Worm (Caenorhabditis elegans) whole organism, L2 larva: ENCODE measurements around the gene nhr-6.

Experiments
- C34F6.9 ChIP-seq: fragments of 150-350 bp; optimal IDR thresholded peaks from 2 replicates; lab custom pipeline; 2014; ENCODE audit warnings: missing biosample characterization, missing genetic modification characterization
- aly-2 ChIP-seq: fragments of 150-350 bp; optimal IDR thresholded peaks from 2 replicates; lab custom pipeline; 2014; ENCODE audit warnings: missing biosample characterization, missing genetic modification characterization
- ama-1 ChIP-seq: fragments of 150-350 bp; optimal IDR thresholded peaks from 2 replicates; lab custom pipeline; 2018; ENCODE audit warnings: inconsistent platforms
- ceh-16 ChIP-seq: fragments of 150-350 bp; optimal IDR thresholded peaks from 2 replicates; lab custom pipeline; 2014; ENCODE audit warnings: missing biosample characterization, missing genetic modification characterization
- egl-27 ChIP-seq: sonication (generic microtip); optimal IDR thresholded peaks from 3 replicates; lab custom pipeline; 2017; ENCODE audit warnings: missing biosample characterization, missing genetic modification reagents, missing genetic modification characterization
- lin-39 ChIP-seq: fragments of 150-350 bp; optimal IDR thresholded peaks from 2 replicates; lab custom pipeline; 2014; ENCODE audit warnings: missing biosample characterization, missing genetic modification reagents, missing genetic modification characterization
- lsy-2 ChIP-seq, 2 experiments: fragments of 150-350 bp in 1 of 2; sonication (generic microtip) in 1 of 2; optimal IDR thresholded peaks; 2 replicates each; lab custom pipeline; 2014 to 2017; ENCODE audit warnings: missing biosample characterization in 2 of 2, missing genetic modification characterization in 2 of 2
- nhr-11 ChIP-seq: fragments of 150-350 bp; optimal IDR thresholded peaks from 2 replicates; lab custom pipeline; 2014; ENCODE audit warnings: missing biosample characterization, missing genetic modification characterization
- nhr-25 ChIP-seq: fragments of 150-350 bp; sonication (generic microtip); optimal IDR thresholded peaks from 3 replicates; lab custom pipeline; 2014; ENCODE audit warnings: missing biosample characterization, missing genetic modification characterization
- unc-39 ChIP-seq: fragments of 150-350 bp; optimal IDR thresholded peaks from 2 replicates; lab custom pipeline; 2014; ENCODE audit warnings: missing biosample characterization, missing genetic modification characterization
- unc-55 ChIP-seq: fragments of 150-350 bp; sonication (generic microtip); optimal IDR thresholded peaks from 3 replicates; lab custom pipeline; 2014; ENCODE audit warnings: missing biosample characterization, missing genetic modification reagents, missing genetic modification characterization
- unc-62 ChIP-seq: fragments of 150-350 bp; optimal IDR thresholded peaks from 2 replicates; lab custom pipeline; 2014; ENCODE audit warnings: missing biosample characterization, missing genetic modification reagents, missing genetic modification characterization

DNA sequence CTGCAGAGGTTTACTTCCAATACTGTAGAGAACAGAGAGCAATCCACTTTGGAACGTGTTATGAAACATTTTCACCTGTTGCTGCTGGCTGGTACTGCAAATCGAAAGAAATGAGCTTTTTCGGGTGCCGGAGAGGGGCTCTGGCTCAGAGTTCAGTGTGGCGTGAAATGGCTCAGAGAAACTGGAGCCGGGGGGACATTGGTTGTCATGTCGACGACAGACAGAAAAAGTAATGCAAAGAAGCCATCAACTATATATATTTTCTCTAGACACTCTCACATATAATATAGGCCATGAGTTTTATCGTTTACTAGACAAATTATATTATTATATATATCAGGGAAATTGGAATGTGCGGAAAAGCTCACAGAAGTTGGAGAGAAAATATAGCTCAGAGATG is 36.0 kb upstream of the nhr-6 start, which contains the start of gene cfap-20:
- TF ChIP-seq lin-39 (tag; lab: Kevin White, UChicago), result no peak
- TF ChIP-seq unc-39, result no peak
- no peak for TF ChIP-seq ama-1 (lab: Kevin White, UChicago)
- no peak for TF ChIP-seq nhr-11
- TF ChIP-seq unc-55 (GFP tag; lab: Kevin White, UChicago), result no peak
- TF ChIP-seq C34F6.9, result no peak
- no peak for TF ChIP-seq ceh-16
- no peak for TF ChIP-seq nhr-25 (tag; lab: Kevin White, UChicago)
- no peak for TF ChIP-seq lsy-2 (tag; optimal IDR thresholded peaks at IDR 0.05; lab: Kevin White, UChicago)
- TF ChIP-seq unc-62 (GFP tag; lab: Kevin White, UChicago), result no peak
- no peak for TF ChIP-seq egl-27 (tag; lab: Kevin White, UChicago)
- no peak for TF ChIP-seq aly-2 (tag; lab: Kevin White, UChicago)
